Fruit fly (Drosophila melanogaster): ENCODE data around the gene Mhcl.

Mhcl gene

DNA sequence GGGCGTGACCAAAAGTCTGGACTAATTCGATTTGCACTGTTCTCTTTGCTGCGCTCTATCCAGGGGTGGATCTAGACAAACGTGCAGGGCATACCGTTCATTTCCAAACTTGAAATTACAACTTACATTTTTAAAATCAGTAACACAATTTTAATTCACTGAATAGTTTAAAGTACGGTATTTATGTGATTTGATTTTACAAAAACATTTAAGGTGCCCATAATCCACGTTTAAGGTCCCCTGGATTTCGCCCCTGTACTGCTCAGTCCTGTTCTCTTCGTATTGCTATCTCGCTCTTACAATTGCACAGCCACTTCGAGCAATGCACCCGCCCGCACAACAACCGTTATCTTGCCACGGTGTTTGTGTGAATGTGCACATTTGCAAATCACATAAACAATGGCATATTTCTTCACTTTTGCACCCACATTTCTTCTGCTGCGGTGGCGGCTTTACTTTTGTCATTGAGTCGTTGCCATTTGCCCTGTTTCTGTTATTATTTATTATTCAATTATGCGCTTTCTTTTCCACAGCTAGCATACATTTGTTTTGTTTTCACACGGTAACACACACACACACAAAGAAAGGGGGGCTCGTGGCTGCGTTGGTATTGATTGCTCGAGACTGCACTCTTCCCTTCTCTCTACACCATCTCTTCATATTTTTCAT, 766 bp downstream of the Mhcl start (continued):
- TF ChIP-seq Hr78 (GFP tag; optimal IDR thresholded peaks at IDR 0.05), result peak in 1 of 2 experiments; percentile 30
- TF ChIP-seq wek (GFP tag; optimal IDR thresholded peaks at IDR 0.05), result no peak
- peak; percentile 70 for TF ChIP-seq Abd-B (GFP tag; optimal IDR thresholded peaks at IDR 0.05)
- TF ChIP-seq bcd (GFP tag; optimal IDR thresholded peaks at IDR 0.05), result peak; percentile 51
- peak; percentile 67 for TF ChIP-seq Mad (GFP tag; optimal IDR thresholded peaks at IDR 0.05)
- TF ChIP-seq Ravus (GFP tag; IDR thresholded peaks at IDR 0.05), result no peak; the same call in 1 of the 2 replicates
- TF ChIP-seq dpn (GFP tag; optimal IDR thresholded peaks at IDR 0.05), result peak; percentile 75 to 76
- no peak for TF ChIP-seq fru (optimal IDR thresholded peaks at IDR 0.05)
- TF ChIP-seq CG4820 (GFP tag; optimal IDR thresholded peaks at IDR 0.05), result peak; percentile 83
- peak; percentile 56 for TF ChIP-seq CG8290 (GFP tag; optimal IDR thresholded peaks at IDR 0.05)
- peak in 1 of 2 experiments; percentile 83 for TF ChIP-seq CG8290 (tag; optimal IDR thresholded peaks at IDR 0.05)
- peak; percentile 79; the same call in 2 of the 3 replicates for TF ChIP-seq CG7357 (GFP tag; IDR thresholded peaks at IDR 0.05)
- TF ChIP-seq H2.0 (GFP tag; IDR thresholded peaks at IDR 0.05), result peak; percentile 81
- TF ChIP-seq repo (GFP tag; optimal IDR thresholded peaks at IDR 0.05), result peak; percentile 44
- TF ChIP-seq bsh (GFP tag; optimal IDR thresholded peaks at IDR 0.05), result peak; percentile 91 to 95
- peak; percentile 79 for TF ChIP-seq CG1602 (GFP tag; optimal IDR thresholded peaks at IDR 0.05)
- peak; percentile 89 for TF ChIP-seq CG17829 (tag; optimal IDR thresholded peaks at IDR 0.05)
- peak; percentile 12 for TF ChIP-seq CG1832 (GFP tag; optimal IDR thresholded peaks at IDR 0.05)
- TF ChIP-seq CG15479 (GFP tag; optimal IDR thresholded peaks at IDR 0.05), result peak; percentile 93
- peak; percentile 40; the same call in 1 of the 2 replicates for TF ChIP-seq CG1024 (GFP tag; IDR thresholded peaks at IDR 0.05)
- TF ChIP-seq bbx (GFP tag; IDR thresholded peaks at IDR 0.05; ENCODE audit: partially characterized antibody), result no peak
- peak; percentile 31 for TF ChIP-seq zfh2 (GFP tag; optimal IDR thresholded peaks at IDR 0.05)
- TF ChIP-seq CG12942 (GFP tag; optimal IDR thresholded peaks at IDR 0.05), result peak; percentile 45
- peak; percentile 23 for TF ChIP-seq caup (GFP tag; optimal IDR thresholded peaks at IDR 0.05; ENCODE audit: severe bottlenecking)
- no peak for TF ChIP-seq eve (GFP tag; optimal IDR thresholded peaks at IDR 0.05)
- peak; percentile 67; the same call in 1 of the 2 replicates for TF ChIP-seq chm (GFP tag; IDR thresholded peaks at IDR 0.05)
- peak; percentile 56 for TF ChIP-seq ewg (GFP tag; optimal IDR thresholded peaks at IDR 0.05)
- peak; percentile 70 for TF ChIP-seq Max (GFP tag; optimal IDR thresholded peaks at IDR 0.05)
- TF ChIP-seq emc (GFP tag; optimal IDR thresholded peaks at IDR 0.05), result peak; percentile 24
- peak; percentile 98 for TF ChIP-seq sens (GFP tag)
- TF ChIP-seq CG3065 (GFP tag; optimal IDR thresholded peaks at IDR 0.05), result no peak
- peak; percentile 55 for TF ChIP-seq Fer3 (tag; optimal IDR thresholded peaks at IDR 0.05)
- peak; percentile 61 for TF ChIP-seq CG14441 (GFP tag; IDR thresholded peaks at IDR 0.05)
- TF ChIP-seq phol (tag; optimal IDR thresholded peaks at IDR 0.05), result peak; percentile 88
- TF ChIP-seq fd102C (GFP tag; optimal IDR thresholded peaks at IDR 0.05), result peak; percentile 71
- no peak for TF ChIP-seq CG6765 (GFP tag; optimal IDR thresholded peaks at IDR 0.05)
- TF ChIP-seq CG6813 (GFP tag; optimal IDR thresholded peaks at IDR 0.05), result peak; percentile 78
- peak; percentile 80 for TF ChIP-seq CG4730 (GFP tag; IDR thresholded peaks at IDR 0.05)
- TF ChIP-seq CG30431 (GFP tag; optimal IDR thresholded peaks at IDR 0.05), result peak; percentile 73
- TF ChIP-seq Asciz (GFP tag; optimal IDR thresholded peaks at IDR 0.05), result peak; percentile 53
- peak; percentile 85 for TF ChIP-seq unpg (GFP tag; optimal IDR thresholded peaks at IDR 0.05)
- TF ChIP-seq sisA (GFP tag; IDR thresholded peaks at IDR 0.05), result peak; percentile 82
- no peak for TF ChIP-seq hbn (GFP tag; IDR thresholded peaks at IDR 0.05; ENCODE audit: partially characterized antibody)
- no peak for TF ChIP-seq sd (tag; optimal IDR thresholded peaks at IDR 0.05)
- TF ChIP-seq dysf (GFP tag; IDR thresholded peaks at IDR 0.05), result peak; percentile 76
- TF ChIP-seq grn (GFP tag; optimal IDR thresholded peaks at IDR 0.05), result peak; percentile 5
- TF ChIP-seq CG4617 (GFP tag; optimal IDR thresholded peaks at IDR 0.05; ENCODE audit: borderline replicate concordance), result peak; percentile 28
- no peak for TF ChIP-seq pho (GFP tag; optimal IDR thresholded peaks at IDR 0.05)
- TF ChIP-seq lab (GFP tag; optimal IDR thresholded peaks at IDR 0.05), result peak; percentile 73
